Worm (Caenorhabditis elegans) whole organism, L2 larva: Measurements from ENCODE around the gene C08E3.13.
"Not testable (repeated sequence)": the region's sequence is repeated elsewhere in the genome, so short reads cannot be mapped to it uniquely, and the experiment has no call there.

ENCODE experiments used
- C34F6.9 ChIP-seq: fragments of 150-350 bp; optimal IDR thresholded peaks from 2 replicates; lab custom pipeline; 2014; ENCODE audit warnings: missing biosample characterization, missing genetic modification characterization
- Y55F3AM.14 ChIP-seq: fragments of 200-800 bp; sonication (Bioruptor generic); optimal IDR thresholded peaks from 2 replicates; lab custom pipeline; 2018; ENCODE audit warnings: mild to moderate bottlenecking, missing genetic modification characterization, missing compliant biosample characterization
- ZK546.5 ChIP-seq: sonication (generic microtip); optimal IDR thresholded peaks from 2 replicates; lab custom pipeline; 2017; ENCODE audit warnings: missing biosample characterization, missing genetic modification characterization
- alr-1 ChIP-seq: fragments of 150-350 bp; optimal IDR thresholded peaks from 2 replicates; lab custom pipeline; 2014; ENCODE audit warnings: missing biosample characterization, missing genetic modification characterization
- aly-2 ChIP-seq: fragments of 150-350 bp; optimal IDR thresholded peaks from 2 replicates; lab custom pipeline; 2014; ENCODE audit warnings: missing biosample characterization, missing genetic modification characterization
- blmp-1 ChIP-seq: sonication (generic microtip); optimal IDR thresholded peaks from 2 replicates; lab custom pipeline; 2017; ENCODE audit warnings: missing genetic modification characterization, mild to moderate bottlenecking, missing compliant biosample characterization, antibody characterized with exemption, moderate library complexity; ENCODE audit not compliant: insufficient read depth
- ceh-82 ChIP-seq: fragments of 150-350 bp; optimal IDR thresholded peaks from 2 replicates; lab custom pipeline; 2014; ENCODE audit warnings: missing biosample characterization, missing genetic modification characterization
- dmd-4 ChIP-seq: sonication (generic microtip); optimal IDR thresholded peaks from 2 replicates; lab custom pipeline; 2017; ENCODE audit warnings: missing biosample characterization, missing genetic modification characterization
- egl-27 ChIP-seq: sonication (generic microtip); optimal IDR thresholded peaks from 3 replicates; lab custom pipeline; 2017; ENCODE audit warnings: missing biosample characterization, missing genetic modification reagents, missing genetic modification characterization
- elt-3 ChIP-seq: sonication (generic microtip); optimal IDR thresholded peaks from 2 replicates; lab custom pipeline; 2017; ENCODE audit warnings: missing biosample characterization, missing genetic modification characterization
- fos-1 ChIP-seq: fragments of 150-350 bp; optimal IDR thresholded peaks from 2 replicates; lab custom pipeline; 2014; ENCODE audit warnings: missing biosample characterization, missing genetic modification characterization
- gmeb-1 ChIP-seq: fragments of 150-350 bp; optimal IDR thresholded peaks from 2 replicates; lab custom pipeline; 2014; ENCODE audit warnings: missing biosample characterization, missing genetic modification characterization
- lin-11 ChIP-seq: fragments of 150-350 bp; sonication (generic microtip); optimal IDR thresholded peaks from 2 replicates; lab custom pipeline; 2014; ENCODE audit warnings: missing biosample characterization, missing genetic modification characterization, inconsistent platforms, mixed read lengths
- lin-13 ChIP-seq: fragments of 150-350 bp; optimal IDR thresholded peaks from 2 replicates; lab custom pipeline; 2014; ENCODE audit warnings: missing biosample characterization, missing genetic modification reagents, missing genetic modification characterization
- lin-39 ChIP-seq: fragments of 150-350 bp; optimal IDR thresholded peaks from 2 replicates; lab custom pipeline; 2014; ENCODE audit warnings: missing biosample characterization, missing genetic modification reagents, missing genetic modification characterization
- mbf-1 ChIP-seq: sonication (generic microtip); optimal IDR thresholded peaks from 2 replicates; lab custom pipeline; 2017; ENCODE audit warnings: missing biosample characterization, missing genetic modification characterization
- nhr-10 ChIP-seq: sonication (generic microtip); optimal IDR thresholded peaks from 2 replicates; lab custom pipeline; 2017; ENCODE audit warnings: missing biosample characterization, missing genetic modification characterization
- nhr-12 ChIP-seq: fragments of 150-350 bp; optimal IDR thresholded peaks from 2 replicates; lab custom pipeline; 2014; ENCODE audit warnings: missing biosample characterization, missing genetic modification characterization
- nhr-129 ChIP-seq: fragments of 150-350 bp; optimal IDR thresholded peaks from 2 replicates; lab custom pipeline; 2014; ENCODE audit warnings: missing biosample characterization, missing genetic modification characterization
- nhr-21 ChIP-seq: fragments of 150-350 bp; optimal IDR thresholded peaks from 2 replicates; lab custom pipeline; 2014; ENCODE audit warnings: missing biosample characterization, missing genetic modification characterization
- nhr-23 ChIP-seq: fragments of 150-350 bp; optimal IDR thresholded peaks from 2 replicates; lab custom pipeline; 2014; ENCODE audit warnings: missing biosample characterization, missing genetic modification reagents, missing genetic modification characterization
- nhr-77 ChIP-seq: fragments of 150-350 bp; optimal IDR thresholded peaks from 2 replicates; lab custom pipeline; 2014; ENCODE audit warnings: missing biosample characterization, missing genetic modification characterization
- peb-1 ChIP-seq: fragments of 150-350 bp; optimal IDR thresholded peaks from 2 replicates; lab custom pipeline; 2014; ENCODE audit warnings: missing biosample characterization, missing genetic modification characterization
- sem-4 ChIP-seq: fragments of 150-350 bp; optimal IDR thresholded peaks from 2 replicates; lab custom pipeline; 2014; ENCODE audit warnings: missing biosample characterization, missing genetic modification reagents, missing genetic modification characterization
- skn-1 ChIP-seq: sonication (generic microtip); optimal IDR thresholded peaks from 2 replicates; lab custom pipeline; 2017; ENCODE audit warnings: missing biosample characterization, missing genetic modification characterization
- sma-3 ChIP-seq: sonication (generic microtip); optimal IDR thresholded peaks from 2 replicates; lab custom pipeline; 2016; ENCODE audit warnings: missing genetic modification reagents, missing genetic modification characterization, missing compliant biosample characterization
- snpc-4 ChIP-seq: fragments of 150-350 bp; optimal IDR thresholded peaks from 2 replicates; lab custom pipeline; 2014; ENCODE audit warnings: missing biosample characterization, missing genetic modification characterization
- unc-55 ChIP-seq: fragments of 150-350 bp; sonication (generic microtip); optimal IDR thresholded peaks from 3 replicates; lab custom pipeline; 2014; ENCODE audit warnings: missing biosample characterization, missing genetic modification reagents, missing genetic modification characterization
- unc-62 ChIP-seq: fragments of 150-350 bp; optimal IDR thresholded peaks from 2 replicates; lab custom pipeline; 2014; ENCODE audit warnings: missing biosample characterization, missing genetic modification reagents, missing genetic modification characterization
- zag-1 ChIP-seq: fragments of 150-350 bp; optimal IDR thresholded peaks from 2 replicates; lab custom pipeline; 2014; ENCODE audit warnings: missing biosample characterization, missing genetic modification characterization
- ztf-1 ChIP-seq: fragments of 200-800 bp; sonication (Bioruptor generic); conservative IDR thresholded peaks from 2 replicates; pipeline ENCODE4 v1.3.6; 2022; ENCODE audit warnings: missing genetic modification characterization, missing compliant biosample characterization
- ztf-4 ChIP-seq: fragments of 150-350 bp; optimal IDR thresholded peaks from 2 replicates; lab custom pipeline; 2014; ENCODE audit warnings: missing biosample characterization, missing genetic modification characterization

Gene C08E3.13

DNA sequence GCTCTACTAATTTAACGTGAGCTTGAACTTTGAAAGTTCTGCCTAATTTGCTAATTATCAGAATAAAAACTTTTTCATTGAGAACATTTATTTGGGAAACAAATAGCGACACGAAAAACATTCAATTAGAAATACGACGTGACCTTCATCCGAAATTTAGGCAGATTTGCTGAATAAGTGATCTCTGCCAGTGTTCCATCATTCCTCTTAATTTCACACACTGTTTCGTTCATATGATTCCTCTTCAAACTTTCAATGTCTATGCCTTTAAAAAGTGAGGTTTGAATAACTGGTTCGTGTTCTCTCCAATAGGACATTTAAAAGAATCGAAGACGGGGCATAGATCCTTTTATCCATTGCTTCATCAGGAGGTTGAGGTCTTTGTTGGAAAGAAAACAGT, 18.4 kb upstream of the C08E3.13 start, which contains the start of gene fbxb-20:
fbxb-20 (minus strand) TSS at position 101 of the 400 bp plus-strand sequence.
- TF ChIP-seq ztf-4 (tag; lab: Kevin White, UChicago) (no peak), aly-2 (tag; lab: Kevin White, UChicago) (no peak), skn-1 (tag; lab: Kevin White, UChicago) (no peak), blmp-1 (tag; lab: Kevin White, UChicago) (no peak), nhr-12 (tag; lab: Kevin White, UChicago) (no peak), alr-1 (no peak), unc-55 (no peak)

DNA sequence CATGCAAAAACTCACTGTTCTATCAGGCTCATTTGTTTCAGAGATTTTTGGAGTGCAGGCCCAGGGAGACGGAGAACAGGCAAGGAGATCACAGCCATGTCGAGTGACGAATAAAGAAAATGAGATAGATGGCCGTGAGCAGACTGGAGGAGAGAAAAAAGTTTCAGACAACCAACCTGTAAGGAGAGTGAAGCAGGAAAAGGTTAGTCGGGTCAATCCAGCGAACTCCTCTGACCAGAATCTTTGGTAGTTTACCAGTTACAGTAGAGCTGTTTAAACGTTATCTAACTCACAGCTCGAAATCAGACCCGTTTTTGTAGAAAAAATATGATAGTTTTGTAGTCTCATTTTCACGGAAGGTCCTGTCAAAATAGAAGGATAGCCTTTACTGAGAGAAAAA, 16.7 kb upstream of the C08E3.13 start, which contains the start of gene fbxb-21:
fbxb-21 (minus strand) TSS at position 101 of the 400 bp plus-strand sequence.
- TF ChIP-seq ztf-1 (GFP tag; lab: Robert Waterston, UW) (no peak), fos-1 (no peak), snpc-4 (no peak), egl-27 (tag; lab: Kevin White, UChicago) (no peak), Y55F3AM.14 (GFP tag; lab: Kevin White, UChicago) (no peak), alr-1 (no peak), sma-3 (GFP tag; lab: Kevin White, UChicago) (no peak), lin-39 (tag; lab: Kevin White, UChicago) (no peak)

ce11 chrII:1646199-1646598, 14.1 kb upstream of the C08E3.13 start, which contains the start of gene ZC204.17:
Gene ZC204.17, minus strand, starts transcription at chrII:1646299.
- TF ChIP-seq nhr-10 (tag; lab: Kevin White, UChicago) = no peak

DNA sequence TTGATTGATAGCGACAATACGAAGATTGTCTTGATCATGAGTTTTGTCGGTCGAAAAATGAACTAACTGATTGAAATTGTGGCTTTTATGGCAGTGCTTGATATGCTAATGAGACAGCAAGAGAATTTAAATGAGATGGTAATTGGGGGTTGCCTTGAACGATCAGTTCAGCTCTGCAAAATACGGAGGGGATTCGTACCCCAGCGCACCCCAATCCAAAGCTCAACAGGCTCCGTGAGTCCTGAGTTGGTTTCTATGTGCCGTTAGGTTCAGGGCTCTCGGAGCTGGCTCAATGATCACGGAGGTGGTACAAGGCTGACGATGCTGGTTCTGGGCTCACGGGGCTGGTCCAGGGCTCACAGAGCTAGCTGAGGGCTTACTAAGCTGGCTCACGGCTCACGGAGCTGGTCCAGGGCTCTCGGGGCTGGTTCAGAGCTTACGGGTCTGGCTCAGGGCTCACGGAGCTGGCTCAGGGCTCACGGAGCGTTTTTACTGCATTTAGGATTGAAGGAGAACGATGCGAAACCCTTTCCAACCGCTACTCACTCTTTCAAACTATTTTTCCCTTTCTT, 12.7 kb upstream of the C08E3.13 start, which contains the start of gene ZC204.6:
ZC204.6 (minus strand) TSS at position 51 of the 572 bp plus-strand sequence.
- TF ChIP-seq nhr-23 (no peak), ceh-82 (tag; lab: Kevin White, UChicago) (no peak), nhr-21 (tag; lab: Kevin White, UChicago) (no peak), snpc-4 (no peak), blmp-1 (tag; lab: Kevin White, UChicago) (no peak), lin-11 (tag; lab: Kevin White, UChicago) (no peak), nhr-129 (no peak), nhr-12 (tag; lab: Kevin White, UChicago) (no peak), sem-4 (tag; lab: Kevin White, UChicago) (no peak), lin-13 (no peak), fos-1 (no peak), C34F6.9 (tag; lab: Kevin White, UChicago) (no peak)

DNA sequence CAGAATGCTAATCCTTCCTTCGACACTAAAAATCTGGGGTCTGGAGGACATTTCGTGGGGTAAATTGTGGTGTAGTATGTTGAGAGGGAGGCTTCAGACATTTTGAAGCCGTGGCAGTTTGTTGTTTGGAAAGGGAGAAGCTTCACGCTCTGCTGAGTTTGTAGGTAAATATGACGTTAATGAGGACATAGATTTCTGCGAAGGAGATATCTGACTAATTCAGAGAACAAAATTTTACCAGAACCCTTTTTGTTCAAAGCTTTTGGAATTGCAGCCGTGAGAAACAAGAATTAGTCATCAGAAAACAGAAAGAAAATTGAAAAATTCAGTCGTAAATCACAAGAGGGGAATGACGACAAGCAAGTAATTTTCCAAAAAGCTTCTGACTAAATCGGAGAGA, 8.4 kb upstream of the C08E3.13 start, which contains the start of gene srh-72:
srh-72 (minus strand) TSS at position 101 of the 400 bp plus-strand sequence.
- TF ChIP-seq nhr-23 = no peak
- no peak for TF ChIP-seq elt-3 (tag; lab: Kevin White, UChicago)
- no peak for TF ChIP-seq Y55F3AM.14 (GFP tag; lab: Kevin White, UChicago)
- TF ChIP-seq nhr-21 (tag; lab: Kevin White, UChicago) = no peak
- no peak for TF ChIP-seq lin-13
- no peak for TF ChIP-seq alr-1
- TF ChIP-seq ztf-4 (tag; lab: Kevin White, UChicago) = no peak
- no peak for TF ChIP-seq skn-1 (tag; lab: Kevin White, UChicago)
- TF ChIP-seq sem-4 (tag; lab: Kevin White, UChicago) = no peak
- TF ChIP-seq unc-55 = no peak
- no peak for TF ChIP-seq ZK546.5 (tag; lab: Kevin White, UChicago)
- TF ChIP-seq mbf-1 (tag; lab: Kevin White, UChicago) = no peak
- no peak for TF ChIP-seq nhr-77 (tag; lab: Kevin White, UChicago)
- no peak for TF ChIP-seq zag-1
- no peak for TF ChIP-seq dmd-4
- no peak for TF ChIP-seq peb-1 (tag; lab: Kevin White, UChicago)
- no peak for TF ChIP-seq sma-3 (GFP tag; lab: Kevin White, UChicago)
- TF ChIP-seq ztf-1 (GFP tag; lab: Robert Waterston, UW) = no peak
- TF ChIP-seq ceh-82 (tag; lab: Kevin White, UChicago) = no peak
- TF ChIP-seq gmeb-1 (tag; lab: Kevin White, UChicago) = no peak

DNA sequence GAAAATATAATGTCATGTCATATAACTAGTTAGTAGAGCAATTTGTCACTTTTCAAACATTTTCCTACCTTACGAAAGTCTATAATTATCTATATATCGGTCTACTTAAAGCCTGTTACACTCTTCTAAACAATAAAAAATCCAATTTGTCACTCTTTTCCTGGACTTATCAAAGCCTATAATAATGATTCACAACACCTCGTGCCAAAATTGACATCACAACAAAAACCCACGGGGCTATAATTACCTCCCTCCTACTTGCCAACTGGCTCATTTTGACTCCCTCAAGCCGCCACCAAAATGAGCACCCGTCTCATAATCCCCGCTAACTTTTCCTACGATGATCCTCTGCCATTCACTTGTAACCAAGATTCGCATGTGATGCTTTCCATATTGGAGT, 4.3 kb upstream of the C08E3.13 start, which contains the start of gene srg-20:
srg-20 (plus strand) TSS at position 301 of the 400 bp plus-strand sequence.
- TF ChIP-seq egl-27 (tag; lab: Kevin White, UChicago); nhr-129; unc-62 (GFP tag; lab: Kevin White, UChicago): not testable (repeated sequence)
